Worm (Caenorhabditis elegans) whole organism, L3 larva: ENCODE results near the gene Y55D9A.2.

Source experiments
- ZK546.5 ChIP-seq: sonication (generic microtip); optimal IDR thresholded peaks from 2 replicates; lab custom pipeline; 2017; ENCODE audit warnings: missing biosample characterization, missing genetic modification characterization
- aly-2 ChIP-seq: fragments of 150-350 bp; optimal IDR thresholded peaks from 2 replicates; lab custom pipeline; 2014; ENCODE audit warnings: missing biosample characterization, missing genetic modification characterization
- ama-1 ChIP-seq: fragments of 150-350 bp; optimal IDR thresholded peaks from 2 replicates; lab custom pipeline; 2018
- ceh-16 ChIP-seq: sonication (generic microtip); optimal IDR thresholded peaks from 2 replicates; lab custom pipeline; 2017; ENCODE audit warnings: missing biosample characterization, missing genetic modification characterization
- ceh-82 ChIP-seq: fragments of 150-350 bp; optimal IDR thresholded peaks from 2 replicates; lab custom pipeline; 2014; ENCODE audit warnings: missing biosample characterization, missing genetic modification characterization
- daf-12 ChIP-seq: fragments of 150-350 bp; optimal IDR thresholded peaks from 2 replicates; lab custom pipeline; 2014; ENCODE audit warnings: missing biosample characterization, missing genetic modification reagents, missing genetic modification characterization
- egl-5 ChIP-seq: fragments of 150-350 bp; optimal IDR thresholded peaks from 2 replicates; lab custom pipeline; 2017; ENCODE audit warnings: missing biosample characterization, missing genetic modification reagents, missing genetic modification characterization, inconsistent platforms
- elt-1 ChIP-seq: fragments of 150-350 bp; optimal IDR thresholded peaks from 2 replicates; lab custom pipeline; 2014; ENCODE audit warnings: missing biosample characterization, missing genetic modification characterization
- elt-2 ChIP-seq: sonication (generic microtip); optimal IDR thresholded peaks from 2 replicates; lab custom pipeline; 2016; ENCODE audit warnings: missing genetic modification reagents, mild to moderate bottlenecking, missing genetic modification characterization, missing compliant biosample characterization
- fkh-10 ChIP-seq: sonication (generic microtip); optimal IDR thresholded peaks from 2 replicates; lab custom pipeline; 2017; ENCODE audit warnings: missing biosample characterization, missing genetic modification reagents, missing genetic modification characterization
- fkh-2 ChIP-seq: fragments of 150-350 bp; optimal IDR thresholded peaks from 2 replicates; lab custom pipeline; 2014; ENCODE audit warnings: missing biosample characterization, missing genetic modification reagents, missing genetic modification characterization
- hmg-11 ChIP-seq: sonication (generic microtip); optimal IDR thresholded peaks from 2 replicates; lab custom pipeline; 2016; ENCODE audit warnings: missing genetic modification characterization, missing compliant biosample characterization
- jun-1 ChIP-seq: fragments of 150-350 bp; optimal IDR thresholded peaks from 2 replicates; lab custom pipeline; 2014; ENCODE audit warnings: missing biosample characterization, missing genetic modification reagents, missing genetic modification characterization
- lsy-12 ChIP-seq: sonication (generic microtip); optimal IDR thresholded peaks from 2 replicates; lab custom pipeline; 2016; ENCODE audit warnings: mild to moderate bottlenecking, missing genetic modification characterization, missing compliant biosample characterization
- mdl-1 ChIP-seq: fragments of 150-350 bp; optimal IDR thresholded peaks from 2 replicates; lab custom pipeline; 2014; ENCODE audit warnings: missing biosample characterization, missing genetic modification characterization
- mml-1 ChIP-seq: fragments of 150-350 bp; sonication (generic microtip); optimal IDR thresholded peaks from 3 replicates; lab custom pipeline; 2014; ENCODE audit warnings: missing biosample characterization, missing genetic modification characterization
- nhr-11 ChIP-seq: fragments of 150-350 bp; optimal IDR thresholded peaks from 2 replicates; lab custom pipeline; 2014; ENCODE audit warnings: missing biosample characterization, missing genetic modification characterization
- nhr-12 ChIP-seq: fragments of 150-350 bp; optimal IDR thresholded peaks from 2 replicates; lab custom pipeline; 2014; ENCODE audit warnings: missing biosample characterization, missing genetic modification characterization
- nhr-23 ChIP-seq: fragments of 150-350 bp; optimal IDR thresholded peaks from 2 replicates; lab custom pipeline; 2014; ENCODE audit warnings: missing biosample characterization, missing genetic modification reagents, missing genetic modification characterization
- nhr-237 ChIP-seq: fragments of 150-350 bp; optimal IDR thresholded peaks from 2 replicates; lab custom pipeline; 2014; ENCODE audit warnings: missing biosample characterization, missing genetic modification characterization
- nhr-25 ChIP-seq: sonication (generic microtip); optimal IDR thresholded peaks from 2 replicates; lab custom pipeline; 2017; ENCODE audit warnings: missing biosample characterization, missing genetic modification characterization
- nhr-28 ChIP-seq: fragments of 150-350 bp; optimal IDR thresholded peaks from 2 replicates; lab custom pipeline; 2014; ENCODE audit warnings: missing biosample characterization, missing genetic modification characterization
- nhr-43 ChIP-seq: sonication (generic microtip); optimal IDR thresholded peaks from 2 replicates; lab custom pipeline; 2016; ENCODE audit warnings: mild to moderate bottlenecking, missing genetic modification characterization, missing compliant biosample characterization; ENCODE audit not compliant: poor library complexity, severe bottlenecking
- nhr-77 ChIP-seq: fragments of 150-350 bp; optimal IDR thresholded peaks from 2 replicates; lab custom pipeline; 2014; ENCODE audit warnings: missing biosample characterization, missing genetic modification characterization
- pha-4 ChIP-seq: fragments of 150-350 bp; optimal IDR thresholded peaks from 2 replicates; lab custom pipeline; 2014; ENCODE audit warnings: missing biosample characterization, missing genetic modification reagents, missing genetic modification characterization
- pqm-1 ChIP-seq: fragments of 150-350 bp; optimal IDR thresholded peaks from 2 replicates; lab custom pipeline; 2017; ENCODE audit warnings: missing biosample characterization, missing genetic modification characterization, inconsistent platforms
- sea-2 ChIP-seq: fragments of 150-350 bp; sonication (generic microtip); optimal IDR thresholded peaks from 4 replicates; lab custom pipeline; 2014; ENCODE audit warnings: missing biosample characterization, missing genetic modification reagents, missing genetic modification characterization
- skn-1 ChIP-seq: fragments of 150-350 bp; optimal IDR thresholded peaks from 2 replicates; lab custom pipeline; 2014; ENCODE audit warnings: missing biosample characterization, missing genetic modification characterization
- tbx-2 ChIP-seq: sonication (generic microtip); optimal IDR thresholded peaks from 2 replicates; lab custom pipeline; 2016; ENCODE audit warnings: mild to moderate bottlenecking, missing genetic modification characterization, missing compliant biosample characterization
- unc-39 ChIP-seq: sonication (generic microtip); optimal IDR thresholded peaks from 4 replicates; lab custom pipeline; 2017; ENCODE audit warnings: missing biosample characterization, missing genetic modification characterization
- unc-62 ChIP-seq: fragments of 150-350 bp; sonication (generic microtip); optimal IDR thresholded peaks from 4 replicates; lab custom pipeline; 2014; ENCODE audit warnings: missing biosample characterization, missing genetic modification reagents, missing genetic modification characterization
- zag-1 ChIP-seq: fragments of 150-350 bp; optimal IDR thresholded peaks from 2 replicates; lab custom pipeline; 2014; ENCODE audit warnings: missing biosample characterization, missing genetic modification characterization
- ztf-4 ChIP-seq: fragments of 150-350 bp; optimal IDR thresholded peaks from 2 replicates; lab custom pipeline; 2014; ENCODE audit warnings: missing biosample characterization, missing genetic modification characterization

Y55D9A.2 gene

DNA sequence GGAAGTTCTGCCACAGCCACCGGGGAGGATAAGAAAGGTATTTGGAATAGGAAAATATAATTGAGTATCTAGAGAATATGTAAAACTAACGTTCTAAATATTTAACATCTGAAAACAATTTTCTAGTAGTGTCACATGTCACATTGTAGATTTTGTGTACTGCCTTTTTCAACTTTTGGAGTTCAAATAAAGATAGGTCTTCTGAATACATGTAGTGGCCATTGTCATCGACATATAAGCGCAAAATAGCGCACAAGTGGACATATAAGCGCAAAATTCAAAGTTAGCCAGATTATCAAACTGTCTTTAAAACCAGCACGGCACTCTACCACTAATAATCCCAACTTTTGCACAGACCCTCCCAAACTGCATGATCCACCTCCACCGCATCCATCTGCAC is 31.0 kb downstream of the Y55D9A.2 start:
- TF ChIP-seq hmg-11 (tag; lab: Kevin White, UChicago) (no peak), pqm-1 (tag; lab: Kevin White, UChicago) (no peak), elt-2 (tag; lab: Kevin White, UChicago) (no peak)

DNA sequence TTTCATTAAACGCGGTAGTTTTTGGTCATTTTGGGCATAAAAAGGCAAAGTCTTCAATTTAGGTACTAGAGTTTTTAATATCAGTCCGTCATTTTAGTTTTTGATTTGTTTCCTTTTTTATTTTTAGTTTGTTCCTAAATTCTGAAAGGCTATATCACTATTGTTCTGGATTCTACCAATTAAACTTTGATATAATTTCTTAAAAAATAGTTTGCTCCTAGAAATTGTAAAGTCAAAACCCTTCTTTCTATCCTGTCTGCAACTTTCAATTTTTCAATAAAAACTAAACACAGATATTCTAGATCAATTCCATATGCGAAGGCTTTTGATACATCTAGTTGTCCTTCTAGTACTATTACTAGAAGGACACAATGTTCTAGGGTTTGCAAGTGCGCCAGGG is 32.2 kb downstream of the Y55D9A.2 start, which contains the start of gene K08E7.5:
Gene K08E7.5, plus strand, starts transcription at position 301 of the 400 bp plus-strand sequence.
- no peak for TF ChIP-seq nhr-12 (tag; lab: Kevin White, UChicago)
- TF ChIP-seq sea-2: no peak

DNA sequence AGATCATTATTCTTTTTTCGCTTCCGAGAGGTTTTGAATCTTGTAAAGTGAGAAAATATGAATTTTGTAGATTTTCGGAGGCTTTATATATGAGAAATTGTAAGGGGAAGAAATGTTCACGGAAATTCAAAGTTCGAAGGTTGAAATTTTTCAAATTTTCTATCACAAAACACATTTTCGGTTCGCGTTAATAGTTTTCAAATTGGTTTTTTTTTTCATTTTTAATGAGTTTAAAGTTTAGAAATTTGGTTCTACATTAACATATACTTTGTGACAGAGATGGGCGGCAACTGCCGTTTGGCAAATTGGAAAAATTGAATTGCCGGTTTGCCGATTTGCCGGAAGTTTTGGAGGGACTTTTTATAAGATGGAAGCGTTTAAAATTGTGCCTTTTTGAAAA is 34.2 kb downstream of the Y55D9A.2 start, which contains the start of gene K08E7.4:
Gene K08E7.4, minus strand, starts transcription at position 101 of the 400 bp plus-strand sequence.
- no peak for TF ChIP-seq mdl-1 (tag; lab: Kevin White, UChicago)
- no peak for TF ChIP-seq nhr-77 (tag; lab: Kevin White, UChicago)
- no peak for TF ChIP-seq nhr-11 (tag; lab: Kevin White, UChicago)

DNA sequence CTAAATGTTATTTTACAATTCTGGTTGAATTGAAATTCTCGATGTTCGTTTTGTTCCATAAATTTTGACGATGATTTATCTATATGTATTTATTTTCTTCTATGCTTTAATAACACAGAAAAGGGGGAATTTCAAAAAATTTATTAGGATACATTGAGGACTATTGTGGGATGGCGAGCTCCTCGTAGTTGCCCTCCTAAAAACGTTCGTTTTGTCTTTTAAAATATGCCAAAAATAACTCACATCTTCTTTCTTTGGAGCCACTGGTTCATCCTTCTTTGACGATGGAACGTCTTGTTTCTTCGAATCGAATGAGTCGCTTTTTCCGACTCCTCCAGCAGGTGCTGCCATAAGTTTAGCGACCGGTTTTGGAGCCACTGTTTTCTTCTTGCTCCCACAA is 34.7 kb downstream of the Y55D9A.2 start:
- no peak for TF ChIP-seq unc-62 (GFP tag; lab: Kevin White, UChicago)
- no peak for TF ChIP-seq daf-12
- TF ChIP-seq nhr-237: no peak
- TF ChIP-seq mml-1 (tag; lab: Kevin White, UChicago): no peak
- TF ChIP-seq hmg-11 (tag; lab: Kevin White, UChicago): no peak
- TF ChIP-seq nhr-28: no peak
- no peak for TF ChIP-seq nhr-43
- no peak for TF ChIP-seq pha-4
- TF ChIP-seq aly-2: no peak
- TF ChIP-seq lsy-12 (tag; lab: Kevin White, UChicago): no peak
- no peak for TF ChIP-seq mdl-1 (tag; lab: Kevin White, UChicago)
- no peak for TF ChIP-seq zag-1 (tag; lab: Kevin White, UChicago)
- no peak for TF ChIP-seq ceh-16
- no peak for TF ChIP-seq jun-1
- TF ChIP-seq, all 47 proteins: peak for 0

DNA sequence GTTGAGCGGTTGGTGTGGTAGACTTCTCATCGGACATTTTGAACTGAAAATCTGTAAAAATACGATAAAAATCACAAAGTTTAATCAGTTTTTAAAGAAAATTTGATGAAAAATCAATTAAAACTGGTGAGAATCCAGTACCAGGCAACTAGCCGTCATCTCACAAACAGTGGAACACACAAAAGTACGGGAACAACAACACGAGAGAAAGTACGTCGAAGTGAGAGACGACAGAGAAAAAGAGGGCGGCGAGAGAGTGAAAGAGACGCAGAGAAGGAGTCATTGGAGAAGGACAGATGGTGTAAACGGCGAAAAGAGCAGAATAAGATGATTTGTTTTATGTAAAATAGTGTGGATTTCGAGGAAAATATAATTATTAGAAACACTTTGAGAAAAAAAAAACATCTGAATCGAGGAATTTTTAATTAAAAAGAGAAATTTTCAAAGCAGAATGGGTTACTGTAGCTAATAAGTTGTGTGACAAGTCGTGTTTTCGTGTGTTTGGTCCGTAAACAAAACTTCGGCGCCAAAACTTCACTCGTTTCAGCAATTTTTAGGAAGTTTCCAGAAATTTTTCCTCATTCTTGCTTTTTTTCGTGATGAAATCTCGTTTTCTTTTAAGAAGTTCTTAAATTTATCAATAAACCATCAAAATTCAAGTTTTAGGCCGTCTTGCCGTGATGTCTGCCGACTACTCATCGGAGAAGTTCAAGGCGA is 37.9 kb downstream of the Y55D9A.2 start, which contains the start of the genes hsb-1 and let-99:
Gene hsb-1, minus strand, starts transcription at position 51 of the 717 bp plus-strand sequence.
Gene let-99, plus strand, starts transcription at position 667 of the 717 bp plus-strand sequence.
- no peak for TF ChIP-seq ztf-4 (tag; lab: Kevin White, UChicago)
- no peak for TF ChIP-seq ama-1 (lab: Kevin White, UChicago)
- no peak for TF ChIP-seq ceh-16
- no peak for TF ChIP-seq fkh-2 (tag; lab: Kevin White, UChicago)
- peak; percentile 8 for TF ChIP-seq egl-5 (tag; lab: Kevin White, UChicago)
- peak; percentile 31 for TF ChIP-seq nhr-25 (tag; lab: Kevin White, UChicago)
- TF ChIP-seq ZK546.5 (tag; lab: Kevin White, UChicago): no peak
- no peak for TF ChIP-seq fkh-10 (GFP tag; lab: Kevin White, UChicago)
- no peak for TF ChIP-seq nhr-11 (tag; lab: Kevin White, UChicago)
- no peak for TF ChIP-seq elt-1 (tag; lab: Kevin White, UChicago)
- TF ChIP-seq elt-2 (tag; lab: Kevin White, UChicago): peak; percentile 12
- TF ChIP-seq, all 47 proteins: peak for 3

DNA sequence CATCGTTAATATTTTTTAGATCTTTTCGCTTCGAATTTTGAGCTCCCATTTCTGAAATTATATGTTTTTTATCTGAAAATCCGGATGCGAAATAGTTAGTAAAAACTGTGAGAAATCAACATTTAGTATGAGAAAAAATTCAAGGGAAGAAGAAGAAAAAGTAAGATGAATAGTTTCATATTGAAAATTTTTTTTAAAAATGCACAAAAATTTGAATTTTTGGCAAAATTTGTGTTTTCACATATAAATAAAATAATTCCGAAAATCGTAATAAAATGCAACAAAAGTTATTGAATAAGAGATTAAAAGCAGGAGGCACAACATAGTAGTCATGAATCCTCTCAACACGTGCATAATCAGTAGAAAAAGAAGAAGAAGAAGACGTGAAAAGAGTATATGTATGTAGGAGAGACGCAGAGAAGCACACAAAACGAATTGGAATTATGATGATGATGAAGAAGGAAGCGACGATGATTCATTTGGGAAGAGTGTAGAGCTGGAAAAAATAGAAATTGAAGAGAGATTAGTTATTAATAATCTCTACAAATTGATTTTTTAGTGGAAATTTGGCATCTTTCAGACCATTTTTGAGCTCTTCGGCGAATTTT is 39.2 kb downstream of the Y55D9A.2 start, which contains the start of gene eak-7:
Gene eak-7, minus strand, starts transcription at position 51 of the 608 bp plus-strand sequence.
- TF ChIP-seq ZK546.5 (tag; lab: Kevin White, UChicago): no peak
- no peak for TF ChIP-seq zag-1 (tag; lab: Kevin White, UChicago)
- no peak for TF ChIP-seq nhr-23 (tag; lab: Kevin White, UChicago)
- TF ChIP-seq unc-39: no peak
- no peak for TF ChIP-seq tbx-2
- TF ChIP-seq nhr-28: no peak
- TF ChIP-seq skn-1 (tag; lab: Kevin White, UChicago): no peak
- no peak for TF ChIP-seq nhr-43
- TF ChIP-seq ceh-82: no peak
- TF ChIP-seq pha-4: no peak
- no peak for TF ChIP-seq mdl-1 (tag; lab: Kevin White, UChicago)
- TF ChIP-seq nhr-237: no peak
- no peak for TF ChIP-seq fkh-2 (tag; lab: Kevin White, UChicago)
- no peak for TF ChIP-seq nhr-77 (tag; lab: Kevin White, UChicago)
- TF ChIP-seq nhr-11 (tag; lab: Kevin White, UChicago): no peak
- no peak for TF ChIP-seq ceh-16
